Worm (Caenorhabditis elegans): ENCODE data around the gene smex-2.

Gene smex-2

DNA sequence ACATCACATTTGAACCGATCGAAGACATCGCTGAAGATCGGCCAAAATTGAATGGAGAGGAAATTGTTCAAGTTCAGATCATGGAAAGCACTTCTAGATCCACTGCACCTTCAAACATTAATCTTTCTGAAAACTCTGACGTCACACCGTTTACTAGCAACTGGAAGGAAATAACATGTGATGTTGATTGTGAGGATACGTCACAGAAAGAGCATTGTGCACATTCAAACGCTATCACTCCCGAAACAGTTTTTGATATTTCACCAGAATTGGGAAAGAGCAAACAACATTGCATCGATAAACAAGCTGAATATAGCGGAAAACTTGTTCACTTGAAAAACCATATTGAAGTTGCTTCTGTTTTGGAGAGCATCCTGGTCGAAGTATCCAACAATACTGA is 17.7 kb downstream of the smex-2 start:
- TF ChIP-seq dao-5 (tag; optimal IDR thresholded peaks at IDR 0.05) (no peak), him-1 (tag; optimal IDR thresholded peaks at IDR 0.05) (no peak), W03F9.2 (tag; optimal IDR thresholded peaks at IDR 0.05) (no peak)

DNA sequence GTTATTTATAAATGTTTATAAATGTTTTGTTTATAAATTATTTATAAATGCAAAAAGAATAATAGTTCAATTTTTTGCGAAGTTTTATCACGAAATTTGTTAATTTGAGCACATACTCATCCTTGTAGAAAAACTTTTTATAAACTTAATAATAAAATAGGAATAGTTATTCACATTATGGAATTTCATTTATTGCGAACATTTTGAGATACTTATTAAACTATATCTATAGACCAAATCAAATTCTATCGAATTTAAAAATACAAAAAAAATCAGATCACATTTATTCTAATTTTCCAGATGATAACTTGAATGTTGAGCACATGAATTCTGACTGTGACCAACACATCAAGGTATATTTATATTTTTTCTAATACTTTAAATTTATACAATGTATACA is 20.4 kb downstream of the smex-2 start, which contains the start of gene Y102A11A.3:
Gene Y102A11A.3 (plus strand): TSS at position 301 of the 400 bp plus-strand sequence.
- TF ChIP-seq W03F9.2 (tag; optimal IDR thresholded peaks at IDR 0.05): no peak
- no peak for TF ChIP-seq dao-5 (tag; optimal IDR thresholded peaks at IDR 0.05)
- no peak for TF ChIP-seq him-1 (tag; optimal IDR thresholded peaks at IDR 0.05)

DNA sequence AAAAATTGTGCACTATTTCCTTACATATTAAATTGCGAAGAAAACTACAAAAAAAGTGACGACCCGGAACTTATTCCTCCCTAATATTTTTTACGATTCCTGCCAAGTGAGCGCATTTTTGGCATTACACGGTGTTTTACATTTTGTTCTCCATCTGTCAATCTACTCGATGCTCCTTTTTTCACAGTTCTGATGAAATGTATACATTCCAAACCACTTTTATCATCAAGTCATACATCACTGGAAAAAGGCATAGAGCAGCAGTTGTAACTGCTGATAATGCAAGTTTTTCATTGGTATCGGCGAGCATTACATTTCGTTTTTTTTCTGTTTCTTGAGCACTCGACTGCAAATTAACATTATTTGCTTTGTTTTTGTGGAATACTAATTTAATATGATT is 21.0 kb downstream of the smex-2 start:
- no peak for TF ChIP-seq W03F9.2 (tag; optimal IDR thresholded peaks at IDR 0.05)
- no peak for TF ChIP-seq dao-5 (tag; optimal IDR thresholded peaks at IDR 0.05)
- no peak for TF ChIP-seq him-1 (tag; optimal IDR thresholded peaks at IDR 0.05)

DNA sequence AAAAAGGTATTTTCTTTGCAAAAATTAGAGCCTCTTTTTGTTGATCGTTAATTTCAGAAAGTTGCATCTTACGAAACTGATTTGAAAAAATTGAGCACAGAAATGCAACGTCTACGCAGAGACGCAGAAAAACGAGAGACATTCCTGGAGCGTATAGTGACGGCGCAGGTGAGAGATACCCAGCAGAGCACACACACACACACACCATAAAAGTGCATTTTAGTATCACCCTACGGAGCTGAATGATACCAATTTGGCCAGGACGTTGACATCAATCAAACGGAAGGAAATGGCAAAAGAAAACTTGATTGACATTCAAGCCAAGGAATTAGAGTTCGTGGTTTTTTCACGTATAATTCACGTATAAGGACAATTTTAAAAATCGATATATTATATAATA is 24.7 kb downstream of the smex-2 start:
- TF ChIP-seq W03F9.2 (tag; optimal IDR thresholded peaks at IDR 0.05) (no peak), him-1 (tag; optimal IDR thresholded peaks at IDR 0.05) (no peak), dao-5 (tag; optimal IDR thresholded peaks at IDR 0.05) (no peak)

DNA sequence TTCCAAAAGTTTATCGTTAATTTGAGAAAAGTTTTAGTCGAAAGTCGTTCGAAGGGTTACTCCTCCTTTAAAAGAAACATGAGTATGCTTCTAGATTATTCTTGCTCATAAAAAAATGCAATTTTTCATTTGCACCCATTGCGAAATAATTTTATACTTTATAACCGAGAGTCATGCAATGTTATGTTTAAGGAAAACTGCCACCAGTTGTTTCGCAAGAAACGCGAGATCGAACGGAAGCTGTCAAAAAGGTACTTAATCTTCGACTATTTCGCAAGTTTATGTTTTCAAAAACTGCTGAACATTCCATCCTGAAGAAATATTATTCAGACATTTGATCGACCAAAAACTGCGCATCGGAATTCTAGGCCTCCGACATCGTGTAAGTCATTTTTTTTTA is 25.3 kb downstream of the smex-2 start:
- TF ChIP-seq him-1 (tag; optimal IDR thresholded peaks at IDR 0.05): no peak
- TF ChIP-seq dao-5 (tag; optimal IDR thresholded peaks at IDR 0.05): no peak
- no peak for TF ChIP-seq W03F9.2 (tag; optimal IDR thresholded peaks at IDR 0.05)

- no peak for TF ChIP-seq him-1 (tag; optimal IDR thresholded peaks at IDR 0.05)
- no peak for TF ChIP-seq dao-5 (tag; optimal IDR thresholded peaks at IDR 0.05)
- TF ChIP-seq W03F9.2 (tag; optimal IDR thresholded peaks at IDR 0.05): no peak
These were observed 26.6 kb downstream of the smex-2 start, which contains the start of gene Y102A11A.9 for ce11 chrX:2012491-2013201. Gene Y102A11A.9, plus strand, starts transcription at chrX:2013151.

- TF ChIP-seq dao-5 (tag; optimal IDR thresholded peaks at IDR 0.05) (no peak), him-1 (tag; optimal IDR thresholded peaks at IDR 0.05) (no peak), W03F9.2 (tag; optimal IDR thresholded peaks at IDR 0.05) (no peak)
These were observed 38.7 kb downstream of the smex-2 start for ce11 chrX:2000517-2000916.

DNA sequence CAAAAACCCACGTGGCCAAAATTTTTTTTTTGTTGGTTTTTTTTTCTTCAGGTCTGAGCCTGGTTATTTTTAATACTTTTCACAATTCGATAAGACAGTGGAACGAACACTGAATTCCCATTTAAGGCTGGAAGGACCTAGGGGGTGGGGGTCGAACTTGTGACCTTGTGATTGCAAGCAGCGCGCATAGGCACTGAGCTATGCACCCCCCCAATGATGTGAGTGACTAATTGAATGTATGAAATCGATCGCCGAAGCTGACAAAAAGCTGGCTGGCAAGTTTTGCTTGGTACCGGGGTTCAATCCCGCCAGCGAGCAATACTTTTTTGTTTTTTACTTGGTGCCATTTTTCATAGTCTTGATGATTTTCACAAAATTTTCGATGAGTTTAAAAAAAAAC is 40.4 kb downstream of the smex-2 start:
- TF ChIP-seq dao-5 (tag; optimal IDR thresholded peaks at IDR 0.05) (no peak), W03F9.2 (tag; optimal IDR thresholded peaks at IDR 0.05) (no peak), him-1 (tag; optimal IDR thresholded peaks at IDR 0.05) (no peak)

DNA sequence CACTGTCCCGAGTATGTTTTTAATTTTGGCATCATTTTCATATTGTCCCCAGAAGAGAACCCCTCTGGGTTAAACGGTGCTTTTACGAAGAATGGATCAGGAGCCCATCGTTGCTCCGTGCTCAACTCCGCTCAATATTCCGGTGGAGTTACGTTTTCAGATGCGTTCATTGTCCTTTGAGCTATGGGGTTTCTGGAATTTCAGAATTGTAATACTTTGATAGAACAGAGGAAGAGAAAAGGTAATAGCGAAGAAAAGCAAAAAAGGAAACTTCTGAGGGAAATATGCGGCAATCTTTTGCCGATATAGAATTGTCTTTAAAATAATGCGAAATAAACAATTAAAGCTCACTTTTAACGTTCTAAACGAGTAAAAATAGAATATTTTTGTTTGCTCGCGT is 41.3 kb downstream of the smex-2 start, which contains the start of gene Y40A1A.3:
Gene Y40A1A.3 (minus strand): TSS at position 101 of the 400 bp plus-strand sequence.
- TF ChIP-seq W03F9.2 (tag; optimal IDR thresholded peaks at IDR 0.05) (no peak), him-1 (tag; optimal IDR thresholded peaks at IDR 0.05) (no peak), dao-5 (tag; optimal IDR thresholded peaks at IDR 0.05) (no peak)

- TF ChIP-seq W03F9.2 (tag; optimal IDR thresholded peaks at IDR 0.05) (no peak), him-1 (tag; optimal IDR thresholded peaks at IDR 0.05) (no peak), dao-5 (tag; optimal IDR thresholded peaks at IDR 0.05) (no peak)
These were observed 48.8 kb downstream of the smex-2 start, which contains the start of gene Y40A1A.2 for ce11 chrX:1990434-1990833. Gene Y40A1A.2, plus strand, starts transcription at chrX:1990734.

DNA sequence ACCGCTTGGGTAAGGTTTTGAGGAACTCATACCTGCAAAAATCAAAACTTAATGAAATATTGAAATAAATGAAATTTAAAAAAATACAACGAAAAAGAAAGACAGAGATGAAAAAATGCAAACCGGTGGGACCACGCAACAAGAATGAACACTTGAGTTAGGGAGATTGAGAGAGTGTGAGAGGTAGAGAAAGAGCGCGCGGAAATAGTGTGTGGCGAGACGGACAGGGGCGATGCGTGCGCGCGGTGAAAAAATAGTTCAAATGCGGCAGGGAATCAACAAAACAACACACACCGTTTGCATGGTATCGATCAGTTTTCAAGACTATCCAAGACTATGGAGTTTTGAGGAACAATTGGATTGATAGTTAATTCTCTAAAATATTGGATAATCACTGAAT is 49.7 kb downstream of the smex-2 start, which contains the start of gene meg-3:
Gene meg-3 (minus strand): TSS at position 32 of the 400 bp plus-strand sequence.
- no peak for TF ChIP-seq him-1 (tag; optimal IDR thresholded peaks at IDR 0.05)
- TF ChIP-seq dao-5 (tag; optimal IDR thresholded peaks at IDR 0.05): no peak
- TF ChIP-seq W03F9.2 (tag; optimal IDR thresholded peaks at IDR 0.05): no peak
